Worm (Caenorhabditis elegans) whole organism, early embryonic: ENCODE data around the gene dnj-19.

ENCODE experiments used
- B0310.2 ChIP-seq: sonication (generic microtip); optimal IDR thresholded peaks from 2 replicates; lab custom pipeline; 2016; ENCODE audit warnings: mild to moderate bottlenecking, missing genetic modification characterization, missing compliant biosample characterization
- F13C5.2 ChIP-seq: sonication (generic microtip); optimal IDR thresholded peaks from 2 replicates; lab custom pipeline; 2017; ENCODE audit warnings: mild to moderate bottlenecking, missing genetic modification characterization, inconsistent platforms, missing compliant biosample characterization
- aly-1 ChIP-seq: sonication (generic microtip); optimal IDR thresholded peaks from 2 replicates; lab custom pipeline; 2016; ENCODE audit warnings: missing genetic modification characterization, missing compliant biosample characterization
- ama-1 ChIP-seq: fragments of 150-350 bp; optimal IDR thresholded peaks from 2 replicates; lab custom pipeline; 2014
- ceh-13 ChIP-seq: fragments of 200-800 bp; sonication (Bioruptor generic); optimal IDR thresholded peaks from 2 replicates; lab custom pipeline; 2018; ENCODE audit warnings: mild to moderate bottlenecking, missing genetic modification characterization, missing compliant biosample characterization
- ceh-36 ChIP-seq: sonication (generic microtip); optimal IDR thresholded peaks from 2 replicates; lab custom pipeline; 2016; ENCODE audit warnings: missing genetic modification characterization, inconsistent platforms, missing compliant biosample characterization
- ets-7 ChIP-seq: sonication (generic microtip); optimal IDR thresholded peaks from 2 replicates; lab custom pipeline; 2016; ENCODE audit warnings: missing genotype, missing genetic modification characterization, missing compliant biosample characterization
- flt-1 ChIP-seq: fragments of 200-800 bp; sonication (Bioruptor generic); IDR thresholded peaks from 2 replicates; pipeline ENCODE4 v1.3.6; 2022; ENCODE audit warnings: missing genetic modification characterization, missing compliant biosample characterization
- hmbx-1 ChIP-seq: sonication (generic microtip); optimal IDR thresholded peaks from 2 replicates; lab custom pipeline; 2016; ENCODE audit warnings: mild to moderate bottlenecking, missing genetic modification characterization, missing compliant biosample characterization
- hmg-4 ChIP-seq: fragments of 200-800 bp; sonication (Bioruptor generic); optimal IDR thresholded peaks from 2 replicates; lab custom pipeline; 2018; ENCODE audit warnings: mild to moderate bottlenecking, missing genetic modification characterization, missing compliant biosample characterization
- hnd-1 ChIP-seq: sonication (generic microtip); optimal IDR thresholded peaks from 2 replicates; lab custom pipeline; 2016; ENCODE audit warnings: missing genetic modification characterization, missing compliant biosample characterization
- pes-1 ChIP-seq: fragments of 200-800 bp; sonication (Bioruptor generic); IDR thresholded peaks from 2 replicates; pipeline ENCODE4 v1.3.6; 2022; ENCODE audit warnings: missing genetic modification reagents, missing genetic modification characterization, missing compliant biosample characterization
- scrt-1 ChIP-seq: fragments of 200-800 bp; sonication (Bioruptor generic); IDR thresholded peaks from 2 replicates; pipeline ENCODE4 v1.3.6; 2022; ENCODE audit warnings: missing genetic modification characterization, missing compliant biosample characterization
- sea-1 ChIP-seq: fragments of 200-800 bp; sonication (Bioruptor generic); conservative IDR thresholded peaks from 2 replicates; pipeline ENCODE4 v1.3.6; 2022; ENCODE audit warnings: missing genetic modification characterization, missing compliant biosample characterization
- tbx-11 ChIP-seq: fragments of 200-800 bp; sonication (Bioruptor generic); IDR thresholded peaks from 2 replicates; pipeline ENCODE4 v1.3.6; 2022; ENCODE audit warnings: missing genetic modification characterization, missing compliant biosample characterization
- tbx-37 ChIP-seq: fragments of 200-800 bp; sonication (Bioruptor generic); conservative IDR thresholded peaks from 2 replicates; pipeline ENCODE4 v1.3.6; 2022; ENCODE audit warnings: missing genetic modification reagents, missing genetic modification characterization, missing compliant biosample characterization
- tra-4 ChIP-seq: sonication (generic microtip); optimal IDR thresholded peaks from 2 replicates; lab custom pipeline; 2017; ENCODE audit warnings: missing genetic modification characterization, missing compliant biosample characterization

The dnj-19 gene

ce11 chrV:5509134-5509533 lies 4.5 kb upstream of the dnj-19 start:
- TF ChIP-seq tbx-11 (no peak), ets-7 (no peak), tbx-37 (GFP tag; lab: Robert Waterston, UW) (no peak), ama-1 (no peak), hmbx-1 (no peak), B0310.2 (no peak), hmg-4 (GFP tag; lab: Kevin White, UChicago) (no peak), F13C5.2 (tag; lab: Kevin White, UChicago) (no peak), flt-1 (no peak), tra-4 (tag; lab: Kevin White, UChicago) (no peak), hnd-1 (no peak), aly-1 (tag; lab: Kevin White, UChicago) (no peak), ceh-36 (tag; lab: Kevin White, UChicago) (no peak), pes-1 (no peak), scrt-1 (no peak), sea-1 (GFP tag; lab: Robert Waterston, UW) (no peak), ceh-13 (GFP tag; lab: Kevin White, UChicago) (no peak)

- TF ChIP-seq hmbx-1 (no peak), ceh-36 (tag; lab: Kevin White, UChicago) (no peak), ets-7 (no peak), tbx-11 (no peak), tbx-37 (GFP tag; lab: Robert Waterston, UW) (no peak), tra-4 (tag; lab: Kevin White, UChicago) (no peak), ama-1 (no peak), B0310.2 (no peak), F13C5.2 (tag; lab: Kevin White, UChicago) (no peak), scrt-1 (no peak)
Measured at ce11 chrV:5504295-5504694, 362 bp downstream of the dnj-19 start.

- TF ChIP-seq F13C5.2 (tag; lab: Kevin White, UChicago) (no peak), tra-4 (tag; lab: Kevin White, UChicago) (no peak)
Measured at ce11 chrV:5502701-5503100, 2.0 kb downstream of the dnj-19 start.

ce11 chrV:5499475-5499874 lies 5.2 kb downstream of the dnj-19 start:
- TF ChIP-seq ets-7, result no peak
- no peak for TF ChIP-seq tbx-37 (GFP tag; lab: Robert Waterston, UW)
- no peak for TF ChIP-seq ceh-13 (GFP tag; lab: Kevin White, UChicago)

- TF ChIP-seq flt-1, result no peak
Measured at ce11 chrV:5493447-5493846, 11.2 kb downstream of the dnj-19 start, which contains the start of gene T05C3.2. Gene T05C3.2 (plus strand): TSS chrV:5493747.

ce11 chrV:5490205-5490604 lies 14.5 kb downstream of the dnj-19 start, which contains the start of gene T05C3.6:
Gene T05C3.6 (plus strand): TSS chrV:5490445.
- no peak for TF ChIP-seq hnd-1
- no peak for TF ChIP-seq ceh-36 (tag; lab: Kevin White, UChicago)
- no peak for TF ChIP-seq aly-1 (tag; lab: Kevin White, UChicago)
- TF ChIP-seq ceh-13 (GFP tag; lab: Kevin White, UChicago), result no peak
- no peak for TF ChIP-seq tbx-11
- TF ChIP-seq flt-1, result no peak
- TF ChIP-seq sea-1 (GFP tag; lab: Robert Waterston, UW), result no peak
- TF ChIP-seq hmbx-1, result no peak
- no peak for TF ChIP-seq scrt-1
- TF ChIP-seq tra-4 (tag; lab: Kevin White, UChicago), result no peak
- TF ChIP-seq F13C5.2 (tag; lab: Kevin White, UChicago), result no peak

ce11 chrV:5488766-5489165 lies 15.9 kb downstream of the dnj-19 start, which contains the start of gene grl-18:
Gene grl-18 (minus strand): TSS chrV:5488866.
- TF ChIP-seq ets-7 (no peak), F13C5.2 (tag; lab: Kevin White, UChicago) (no peak), pes-1 (no peak), sea-1 (GFP tag; lab: Robert Waterston, UW) (no peak), hnd-1 (no peak), B0310.2 (no peak), flt-1 (no peak), tra-4 (tag; lab: Kevin White, UChicago) (no peak), scrt-1 (no peak), ceh-36 (tag; lab: Kevin White, UChicago) (no peak), tbx-11 (no peak), hmg-4 (GFP tag; lab: Kevin White, UChicago) (no peak), ceh-13 (GFP tag; lab: Kevin White, UChicago) (no peak), tbx-37 (GFP tag; lab: Robert Waterston, UW) (no peak), aly-1 (tag; lab: Kevin White, UChicago) (no peak), ama-1 (no peak), hmbx-1 (no peak)

ce11 chrV:5487180-5487579 lies 17.5 kb downstream of the dnj-19 start:
- TF ChIP-seq ceh-13 (GFP tag; lab: Kevin White, UChicago) (no peak), ama-1 (no peak), tbx-11 (no peak), pes-1 (no peak), ceh-36 (tag; lab: Kevin White, UChicago) (no peak), tbx-37 (GFP tag; lab: Robert Waterston, UW) (no peak), B0310.2 (no peak), hnd-1 (no peak), F13C5.2 (tag; lab: Kevin White, UChicago) (no peak), ets-7 (no peak), aly-1 (tag; lab: Kevin White, UChicago) (no peak), tra-4 (tag; lab: Kevin White, UChicago) (no peak), flt-1 (no peak), hmg-4 (GFP tag; lab: Kevin White, UChicago) (no peak), scrt-1 (no peak), hmbx-1 (no peak), sea-1 (GFP tag; lab: Robert Waterston, UW) (no peak)

- no peak for TF ChIP-seq hmbx-1
- no peak for TF ChIP-seq scrt-1
- no peak for TF ChIP-seq ets-7
- no peak for TF ChIP-seq ceh-13 (GFP tag; lab: Kevin White, UChicago)
- TF ChIP-seq hnd-1, result no peak
- TF ChIP-seq pes-1, result no peak
- TF ChIP-seq tbx-37 (GFP tag; lab: Robert Waterston, UW), result no peak
- TF ChIP-seq hmg-4 (GFP tag; lab: Kevin White, UChicago), result no peak
- no peak for TF ChIP-seq flt-1
- TF ChIP-seq tbx-11, result no peak
- TF ChIP-seq aly-1 (tag; lab: Kevin White, UChicago), result no peak
- no peak for TF ChIP-seq tra-4 (tag; lab: Kevin White, UChicago)
- TF ChIP-seq sea-1 (GFP tag; lab: Robert Waterston, UW), result no peak
Measured at ce11 chrV:5484866-5485265, 19.8 kb downstream of the dnj-19 start, which contains the start of gene srg-65. Gene srg-65 (minus strand): TSS chrV:5484966.
